Worm (Caenorhabditis elegans): ENCODE results near the gene Y39G8C.2.
"Not testable (repeated sequence)": the region's sequence is repeated elsewhere in the genome, so short reads cannot be mapped to it uniquely, and the experiment has no call there.

The Y39G8C.2 gene

ce11 chrII:14097518-14097917 is at the start of gene Y39G8C.2:
Gene Y39G8C.2, minus strand, starts transcription at chrII:14097618.
- no peak for TF ChIP-seq unc-62 (GFP tag; optimal IDR thresholded peaks at IDR 0.05)

ce11 chrII:14143838-14144268 is 46.4 kb upstream of the Y39G8C.2 start, which contains the start of gene W03H9.2:
Gene W03H9.2, minus strand, starts transcription at chrII:14143869.
- no peak for TF ChIP-seq unc-62 (GFP tag; optimal IDR thresholded peaks at IDR 0.05)

ce11 chrII:14142098-14142554 is 44.7 kb upstream of the Y39G8C.2 start, which contains the start of gene cacn-1:
Gene cacn-1, minus strand, starts transcription at chrII:14142148.
- not testable (repeated sequence) for TF ChIP-seq unc-62 (GFP tag; optimal IDR thresholded peaks at IDR 0.05)

- TF ChIP-seq unc-62 (GFP tag; optimal IDR thresholded peaks at IDR 0.05): no peak
Measured at ce11 chrII:14138849-14139419, 41.5 kb upstream of the Y39G8C.2 start.

- no peak for TF ChIP-seq unc-62 (GFP tag; optimal IDR thresholded peaks at IDR 0.05)
Measured at ce11 chrII:14137538-14137937, 40.1 kb upstream of the Y39G8C.2 start, which contains the start of gene K09E4.1. Gene K09E4.1, plus strand, starts transcription at chrII:14137838.

- TF ChIP-seq unc-62 (GFP tag; optimal IDR thresholded peaks at IDR 0.05): no peak
Measured at ce11 chrII:14136302-14136701, 38.9 kb upstream of the Y39G8C.2 start.

- TF ChIP-seq unc-62 (GFP tag; optimal IDR thresholded peaks at IDR 0.05): no peak
Measured at ce11 chrII:14132733-14133132, 35.3 kb upstream of the Y39G8C.2 start, which contains the start of gene algn-3. Gene algn-3, minus strand, starts transcription at chrII:14132833.

- TF ChIP-seq unc-62 (GFP tag; optimal IDR thresholded peaks at IDR 0.05): no peak
Measured at ce11 chrII:14129191-14129590, 31.8 kb upstream of the Y39G8C.2 start.

- no peak for TF ChIP-seq unc-62 (GFP tag; optimal IDR thresholded peaks at IDR 0.05)
Measured at ce11 chrII:14126841-14127240, 29.4 kb upstream of the Y39G8C.2 start, which contains the start of gene K09E4.3. Gene K09E4.3, minus strand, starts transcription at chrII:14126941.

ce11 chrII:14122065-14122464 is 24.6 kb upstream of the Y39G8C.2 start, which contains the start of gene K09E4.4:
Gene K09E4.4, minus strand, starts transcription at chrII:14122165.
- no peak for TF ChIP-seq unc-62 (GFP tag; optimal IDR thresholded peaks at IDR 0.05)

- TF ChIP-seq unc-62 (GFP tag; optimal IDR thresholded peaks at IDR 0.05): no peak
Measured at ce11 chrII:14118391-14118790, 21.0 kb upstream of the Y39G8C.2 start.

ce11 chrII:14112842-14113241 is 15.4 kb upstream of the Y39G8C.2 start:
- no peak for TF ChIP-seq unc-62 (GFP tag; optimal IDR thresholded peaks at IDR 0.05)

- no peak for TF ChIP-seq unc-62 (GFP tag; optimal IDR thresholded peaks at IDR 0.05)
Measured at ce11 chrII:14109184-14109664, 11.8 kb upstream of the Y39G8C.2 start, which contains the start of gene cpg-7. Gene cpg-7, minus strand, starts transcription at chrII:14109234.

ce11 chrII:14106164-14106563 is 8.7 kb upstream of the Y39G8C.2 start:
- TF ChIP-seq unc-62 (GFP tag; optimal IDR thresholded peaks at IDR 0.05): no peak

ce11 chrII:14104470-14104869 is 7.1 kb upstream of the Y39G8C.2 start, which contains the start of gene gur-4:
Gene gur-4, plus strand, starts transcription at chrII:14104770.
- TF ChIP-seq unc-62 (GFP tag; optimal IDR thresholded peaks at IDR 0.05): no peak

ce11 chrII:14102112-14102511 is 4.7 kb upstream of the Y39G8C.2 start:
- TF ChIP-seq unc-62 (GFP tag; optimal IDR thresholded peaks at IDR 0.05): no peak

- no peak for TF ChIP-seq unc-62 (GFP tag; optimal IDR thresholded peaks at IDR 0.05)
Measured at ce11 chrII:14100963-14101362, 3.5 kb upstream of the Y39G8C.2 start, which contains the start of gene bkip-1. Gene bkip-1, plus strand, starts transcription at chrII:14101263.

All from whole organism, dauer.